Worm (Caenorhabditis elegans) whole organism, L1 larva: ENCODE results near the gene C26B9.3.

Experiments used
- mdl-1 ChIP-seq, 2 experiments: fragments of 150-350 bp; optimal IDR thresholded peaks; 2 replicates each; lab custom pipeline; 2014 to 2017; ENCODE audit warnings: missing biosample characterization in 2 of 2, missing genetic modification characterization in 2 of 2, inconsistent platforms in 1 of 2
- zag-1 ChIP-seq: fragments of 150-350 bp; optimal IDR thresholded peaks from 2 replicates; lab custom pipeline; 2014; ENCODE audit warnings: missing biosample characterization, missing genetic modification characterization
- ztf-4 ChIP-seq: fragments of 150-350 bp; optimal IDR thresholded peaks from 2 replicates; lab custom pipeline; 2014; ENCODE audit warnings: missing biosample characterization, missing genetic modification characterization

- no peak for TF ChIP-seq ztf-4 (tag; lab: Kevin White, UChicago)
- no peak for TF ChIP-seq mdl-1 (tag; optimal IDR thresholded peaks at IDR 0.05; lab: Kevin White, UChicago)
- TF ChIP-seq zag-1 = no peak
Observed at ce11 chrX:5337959-5338358, at the start of gene C26B9.3.
